Worm (Caenorhabditis elegans) whole organism, L4 larva: ENCODE results near the gene C04G6.6.

ENCODE experiments used
- F10B5.3 ChIP-seq: sonication (generic microtip); optimal IDR thresholded peaks from 2 replicates; lab custom pipeline; 2016; ENCODE audit warnings: mild to moderate bottlenecking, missing genetic modification characterization, missing compliant biosample characterization
- F26F4.8 ChIP-seq: fragments of 200-800 bp; sonication (Bioruptor generic); conservative IDR thresholded peaks from 2 replicates; pipeline ENCODE4 v1.3.6; 2022; ENCODE audit warnings: missing genetic modification characterization, missing compliant biosample characterization
- F37D6.2 ChIP-seq: sonication (generic microtip); optimal IDR thresholded peaks from 2 replicates; lab custom pipeline; 2016; ENCODE audit warnings: mild to moderate bottlenecking, missing genetic modification characterization, missing compliant biosample characterization
- F44E2.7 ChIP-seq: fragments of 200-800 bp; sonication (Bioruptor generic); IDR thresholded peaks from 2 replicates; pipeline ENCODE4 v2.1.2; 2022; ENCODE audit warnings: missing genetic modification characterization, missing compliant biosample characterization
- ZK337.2 ChIP-seq: fragments of 200-800 bp; sonication (Bioruptor generic); IDR thresholded peaks from 2 replicates; pipeline ENCODE4 v1.3.6; 2022; ENCODE audit warnings: missing genetic modification reagents, missing genetic modification characterization, missing compliant biosample characterization
- aha-1 ChIP-seq: fragments of 150-350 bp; peaks from one replicate; lab custom pipeline; 2014; ENCODE audit warnings: missing biosample characterization, missing genetic modification characterization
- arid-1 ChIP-seq: fragments of 200-800 bp; sonication (Bioruptor generic); conservative IDR thresholded peaks from 2 replicates; pipeline ENCODE4 v1.3.6; 2022; ENCODE audit warnings: missing genetic modification reagents, missing genetic modification characterization, missing compliant biosample characterization
- attf-4 ChIP-seq: sonication (generic microtip); optimal IDR thresholded peaks from 3 replicates; lab custom pipeline; 2017; ENCODE audit warnings: missing biosample characterization, missing genetic modification characterization
- ceh-20 ChIP-seq: fragments of 200-800 bp; sonication (Bioruptor generic); IDR thresholded peaks from 2 replicates; pipeline ENCODE4 v1.3.6; 2022; ENCODE audit warnings: missing genetic modification reagents, missing genetic modification characterization, missing compliant biosample characterization
- ceh-32 ChIP-seq: sonication (generic microtip); optimal IDR thresholded peaks from 2 replicates; lab custom pipeline; 2016; ENCODE audit warnings: mild to moderate bottlenecking, missing genetic modification characterization, missing compliant biosample characterization; ENCODE audit not compliant: poor library complexity
- ceh-62 ChIP-seq: sonication (generic microtip); optimal IDR thresholded peaks from 2 replicates; lab custom pipeline; 2017; ENCODE audit warnings: missing biosample characterization, missing genetic modification characterization
- ceh-82 ChIP-seq: sonication (generic microtip); optimal IDR thresholded peaks from 2 replicates; lab custom pipeline; 2017; ENCODE audit warnings: missing biosample characterization, missing genetic modification characterization
- daf-12 ChIP-seq: fragments of 150-350 bp; optimal IDR thresholded peaks from 2 replicates; lab custom pipeline; 2014; ENCODE audit warnings: missing biosample characterization, missing genetic modification reagents, missing genetic modification characterization
- daf-19 ChIP-seq: fragments of 200-800 bp; sonication (Bioruptor generic); conservative IDR thresholded peaks from 2 replicates; pipeline ENCODE4 v1.3.6; 2022; ENCODE audit warnings: missing genetic modification characterization, missing compliant biosample characterization
- daf-8 ChIP-seq: fragments of 200-800 bp; sonication (Bioruptor generic); IDR thresholded peaks from 2 replicates; pipeline ENCODE4 v1.3.6; 2022; ENCODE audit warnings: missing genetic modification characterization, missing compliant biosample characterization
- dmd-6 ChIP-seq: fragments of 200-800 bp; sonication (Bioruptor generic); IDR thresholded peaks from 2 replicates; pipeline ENCODE4 v1.3.6; 2022; ENCODE audit warnings: missing genetic modification reagents, missing genetic modification characterization, missing compliant biosample characterization
- dmd-8 ChIP-seq: fragments of 200-800 bp; sonication (Bioruptor generic); IDR thresholded peaks from 2 replicates; pipeline ENCODE4 v1.3.6; 2022; ENCODE audit warnings: missing genetic modification characterization, missing compliant biosample characterization
- dve-1 ChIP-seq: sonication (generic microtip); optimal IDR thresholded peaks from 2 replicates; lab custom pipeline; 2017; ENCODE audit warnings: antibody characterized with exemption, mild to moderate bottlenecking, missing genetic modification characterization, missing compliant biosample characterization; ENCODE audit not compliant: insufficient read depth
- egl-27 ChIP-seq: sonication (generic microtip); optimal IDR thresholded peaks from 3 replicates; lab custom pipeline; 2017; ENCODE audit warnings: missing biosample characterization, missing genetic modification reagents, missing genetic modification characterization
- egl-43 ChIP-seq: fragments of 200-800 bp; sonication (Bioruptor generic); IDR thresholded peaks from 2 replicates; pipeline ENCODE4 v1.3.6; 2022; ENCODE audit warnings: missing genetic modification reagents, missing genetic modification characterization, missing compliant biosample characterization
- fkh-10 ChIP-seq: fragments of 150-350 bp; optimal IDR thresholded peaks from 2 replicates; lab custom pipeline; 2014; ENCODE audit warnings: missing biosample characterization, missing genetic modification reagents, missing genetic modification characterization
- hlh-11 ChIP-seq: fragments of 200-800 bp; sonication (Bioruptor generic); optimal IDR thresholded peaks from 2 replicates; lab custom pipeline; 2018; ENCODE audit warnings: mild to moderate bottlenecking, missing genetic modification characterization, missing compliant biosample characterization
- hlh-30 ChIP-seq: sonication (generic microtip); optimal IDR thresholded peaks from 2 replicates; lab custom pipeline; 2017; ENCODE audit warnings: antibody characterized with exemption, mild to moderate bottlenecking, missing genetic modification characterization, missing compliant biosample characterization; ENCODE audit not compliant: insufficient read depth
- hmg-1.1 ChIP-seq: fragments of 200-800 bp; sonication (Bioruptor generic); IDR thresholded peaks from 2 replicates; pipeline ENCODE4 v1.3.6; 2022; ENCODE audit warnings: missing genetic modification reagents, missing genetic modification characterization, missing compliant biosample characterization
- lin-13 ChIP-seq: fragments of 150-350 bp; optimal IDR thresholded peaks from 2 replicates; lab custom pipeline; 2014; ENCODE audit warnings: missing biosample characterization, missing genetic modification reagents, missing genetic modification characterization
- lsy-2 ChIP-seq, 2 experiments: fragments of 150-350 bp in 1 of 2; sonication (generic microtip) in 1 of 2; optimal IDR thresholded peaks; 2 replicates each; lab custom pipeline; 2014 to 2017; ENCODE audit warnings: missing biosample characterization in 2 of 2, missing genetic modification characterization in 2 of 2
- mdl-1 ChIP-seq, 2 experiments: fragments of 150-350 bp in 1 of 2; sonication (generic microtip) in 1 of 2; optimal IDR thresholded peaks; 2 replicates each; lab custom pipeline; 2014 to 2017; ENCODE audit warnings: missing biosample characterization in 2 of 2, missing genetic modification characterization in 2 of 2
- mdt-29 ChIP-seq: fragments of 200-800 bp; sonication (Bioruptor generic); IDR thresholded peaks from 2 replicates; pipeline ENCODE4 v1.3.6; 2022; ENCODE audit warnings: missing genetic modification reagents, missing genetic modification characterization, missing compliant biosample characterization
- mes-2 ChIP-seq: sonication (generic microtip); optimal IDR thresholded peaks from 2 replicates; lab custom pipeline; 2016; ENCODE audit warnings: missing genotype, mild to moderate bottlenecking, missing genetic modification characterization, missing compliant biosample characterization; ENCODE audit not compliant: poor library complexity, severe bottlenecking
- mxl-3 ChIP-seq: fragments of 200-800 bp; sonication (Bioruptor generic); optimal IDR thresholded peaks from 2 replicates; lab custom pipeline; 2018; ENCODE audit warnings: mild to moderate bottlenecking, missing genetic modification characterization, missing compliant biosample characterization
- nhr-11 ChIP-seq: fragments of 150-350 bp; optimal IDR thresholded peaks from 2 replicates; lab custom pipeline; 2014; ENCODE audit warnings: missing biosample characterization, missing genetic modification characterization
- nhr-111 ChIP-seq: fragments of 200-800 bp; sonication (Bioruptor generic); optimal IDR thresholded peaks from 2 replicates; lab custom pipeline; 2018; ENCODE audit warnings: mild to moderate bottlenecking, missing genetic modification characterization, missing compliant biosample characterization
- nhr-237 ChIP-seq: sonication (generic microtip); optimal IDR thresholded peaks from 2 replicates; lab custom pipeline; 2017; ENCODE audit warnings: missing biosample characterization, missing genetic modification characterization
- nhr-25 ChIP-seq: sonication (generic microtip); optimal IDR thresholded peaks from 2 replicates; lab custom pipeline; 2017; ENCODE audit warnings: missing genetic modification characterization, mild to moderate bottlenecking, missing compliant biosample characterization, antibody characterized with exemption, moderate library complexity, borderline replicate concordance; ENCODE audit not compliant: insufficient read depth
- nhr-77 ChIP-seq: fragments of 150-350 bp; optimal IDR thresholded peaks from 2 replicates; lab custom pipeline; 2014; ENCODE audit warnings: missing biosample characterization, missing genetic modification characterization
- pha-4 ChIP-seq, 2 experiments: fragments of 150-350 bp in 1 of 2; fragments of 200-800 bp in 1 of 2; sonication (Bioruptor generic) in 1 of 2; IDR thresholded peaks in 1 of 2; optimal IDR thresholded peaks in 1 of 2; 2 replicates each; pipeline versions ENCODE4 v1.3.6 to Lab custom; 2014 to 2022; ENCODE audit warnings: missing genetic modification characterization in 2 of 2, missing genetic modification reagents in 2 of 2, missing biosample characterization in 1 of 2, missing compliant biosample characterization in 1 of 2
- rbr-2 ChIP-seq: sonication (generic microtip); optimal IDR thresholded peaks from 2 replicates; lab custom pipeline; 2016; ENCODE audit warnings: missing genotype, missing genetic modification characterization, missing compliant biosample characterization
- saeg-2 ChIP-seq: fragments of 200-800 bp; sonication (Bioruptor generic); IDR thresholded peaks from 2 replicates; pipeline ENCODE4 v1.3.6; 2022; ENCODE audit warnings: missing genetic modification reagents, missing genetic modification characterization, missing compliant biosample characterization
- snpc-1.2 ChIP-seq: fragments of 200-800 bp; sonication (Bioruptor generic); IDR thresholded peaks from 2 replicates; pipeline ENCODE4 v1.3.6; 2022; ENCODE audit warnings: missing genetic modification reagents, missing genetic modification characterization, missing compliant biosample characterization
- snpc-4 ChIP-seq: fragments of 150-350 bp; optimal IDR thresholded peaks from 2 replicates; lab custom pipeline; 2014; ENCODE audit warnings: missing biosample characterization, missing genetic modification characterization
- tag-97 ChIP-seq: fragments of 200-800 bp; sonication (Bioruptor generic); IDR thresholded peaks from 2 replicates; pipeline ENCODE4 v1.3.6; 2022; ENCODE audit warnings: missing genetic modification characterization, missing compliant biosample characterization
- tra-1 ChIP-seq: fragments of 200-800 bp; sonication (Bioruptor generic); IDR thresholded peaks from 2 replicates; pipeline ENCODE4 v1.3.6; 2022; ENCODE audit warnings: missing genetic modification reagents, missing genetic modification characterization, missing compliant biosample characterization
- unc-130 ChIP-seq: sonication (generic microtip); optimal IDR thresholded peaks from 2 replicates; lab custom pipeline; 2016; ENCODE audit warnings: missing genetic modification reagents, missing genetic modification characterization, missing compliant biosample characterization
- unc-39 ChIP-seq: sonication (generic microtip); optimal IDR thresholded peaks from 2 replicates; lab custom pipeline; 2017; ENCODE audit warnings: missing biosample characterization, missing genetic modification characterization
- unc-62 ChIP-seq, 3 experiments: fragments of 150-350 bp in 1 of 3; sonication (generic microtip); optimal IDR thresholded peaks in 2 of 3; peaks in 1 of 3; 1 replicate in 1 of 3; 2 replicates in 2 of 3; lab custom pipeline; 2014 to 2017; ENCODE audit warnings: missing biosample characterization in 3 of 3, missing genetic modification characterization in 3 of 3, missing genetic modification reagents in 3 of 3, missing genotype in 1 of 3
- zfp-2 ChIP-seq: sonication (generic microtip); optimal IDR thresholded peaks from 2 replicates; lab custom pipeline; 2016; ENCODE audit warnings: mild to moderate bottlenecking, missing genetic modification characterization, missing compliant biosample characterization
- zip-11 ChIP-seq: fragments of 200-800 bp; sonication (Bioruptor generic); IDR thresholded peaks from 2 replicates; pipeline ENCODE4 v1.3.6; 2022; ENCODE audit warnings: missing genetic modification characterization, missing compliant biosample characterization
- zip-2 ChIP-seq: fragments of 150-350 bp; optimal IDR thresholded peaks from 2 replicates; lab custom pipeline; 2014; ENCODE audit warnings: missing biosample characterization, missing genetic modification characterization

C04G6.6 gene

DNA sequence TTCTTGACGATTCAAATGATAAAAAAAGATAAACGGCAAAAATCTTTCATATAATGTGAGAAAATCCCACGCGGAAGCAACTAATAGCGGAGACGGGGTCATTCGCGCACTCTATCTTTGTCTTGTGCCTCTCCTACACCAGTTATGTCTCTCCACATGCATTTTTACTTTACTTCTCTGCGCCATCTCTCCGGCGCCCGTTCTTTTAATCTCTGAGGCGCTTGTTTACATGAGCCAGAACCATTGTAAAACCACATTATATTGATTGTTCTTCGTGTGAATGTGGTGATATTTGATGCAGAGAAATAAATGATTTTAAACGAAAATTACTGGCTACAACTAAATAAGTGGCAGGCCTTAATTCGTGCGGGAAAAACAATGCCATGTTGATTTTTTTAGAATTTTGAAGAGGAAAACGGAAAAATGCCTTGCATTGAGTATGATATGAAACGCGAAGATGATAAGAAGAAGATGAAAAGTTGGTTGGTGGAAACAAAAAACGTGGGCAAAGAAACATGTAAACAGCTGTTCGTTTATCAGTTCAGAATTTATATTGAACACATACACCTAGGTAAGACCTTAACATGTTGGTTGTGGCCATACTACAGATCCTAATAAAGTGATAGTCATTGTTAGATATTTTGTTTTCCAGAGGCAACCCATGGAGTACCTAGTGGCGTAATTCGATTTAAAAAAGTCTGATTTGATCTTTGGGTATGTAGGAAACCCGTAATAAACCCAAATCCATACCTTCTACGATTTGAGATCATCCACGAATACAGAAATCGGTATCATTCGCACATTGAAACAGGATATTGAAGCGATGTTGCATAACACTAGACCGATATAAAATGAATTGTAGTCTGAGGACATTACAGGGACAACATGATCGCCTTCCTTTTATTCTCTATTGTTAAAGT is 6.9 kb downstream of the C04G6.6 start, which contains the start of gene C04G6.2 (continued):
- TF ChIP-seq zfp-2 (tag; lab: Kevin White, UChicago) (no peak), daf-8 (GFP tag; lab: Robert Waterston, UW) (no peak), dve-1 (tag; lab: Kevin White, UChicago) (peak; percentile 59), fkh-10 (GFP tag; lab: Kevin White, UChicago) (no peak), tra-1 (0 out of 2 replicates have a peak, but pooled peaks have one; percentile 5), lsy-2 (tag; optimal IDR thresholded peaks at IDR 0.05; lab: Kevin White, UChicago) (peak in 1 of 2 experiments; percentile 17), nhr-25 (tag; lab: Kevin White, UChicago) (no peak), daf-19 (GFP tag; lab: Robert Waterston, UW) (no peak), hlh-11 (tag; lab: Kevin White, UChicago) (peak; percentile 75), egl-43 (GFP tag; lab: Robert Waterston, UW) (no peak), daf-12 (tag; lab: Kevin White, UChicago) (no peak), F44E2.7 (GFP tag; lab: Robert Waterston, UW) (no peak), arid-1 (GFP tag; lab: Robert Waterston, UW) (no peak), saeg-2 (GFP tag; lab: Robert Waterston, UW) (no peak), zip-2 (tag; lab: Kevin White, UChicago) (no peak), pha-4 (GFP tag; IDR thresholded peaks at IDR 0.05; lab: Robert Waterston, UW) (no peak), pha-4 (tag; optimal IDR thresholded peaks at IDR 0.05; lab: Kevin White, UChicago) (peak; percentile 34), dmd-8 (GFP tag; lab: Robert Waterston, UW) (no peak), nhr-237 (no peak), nhr-77 (no peak), snpc-4 (tag; lab: Kevin White, UChicago) (no peak), tag-97 (no peak), mdt-29 (GFP tag; lab: Robert Waterston, UW) (no peak), F26F4.8 (no peak), zip-11 (no peak), F10B5.3 (tag; lab: Kevin White, UChicago) (no peak), egl-27 (no peak), F37D6.2 (tag; lab: Kevin White, UChicago) (no peak), mes-2 (tag; lab: Kevin White, UChicago) (peak; percentile 71), ZK337.2 (GFP tag; lab: Robert Waterston, UW) (no peak), ceh-82 (tag; lab: Kevin White, UChicago) (no peak), mdl-1 (tag; optimal IDR thresholded peaks at IDR 0.05; lab: Kevin White, UChicago) (peak; percentile 18 to 67), ceh-62 (no peak), ceh-32 (no peak), unc-62 (GFP tag; optimal IDR thresholded peaks at IDR 0.05 in 1 of 2; lab: Kevin White, UChicago) (peak in 1 of 2 experiments; percentile 45), unc-62 (tag; optimal IDR thresholded peaks at IDR 0.05; lab: Kevin White, UChicago) (no peak), lin-13 (GFP tag; lab: Kevin White, UChicago) (no peak), nhr-11 (peak; percentile 71), unc-130 (no peak), hlh-30 (tag; lab: Kevin White, UChicago) (peak; percentile 80), attf-4 (tag; lab: Kevin White, UChicago) (no peak), mxl-3 (GFP tag; lab: Kevin White, UChicago) (peak; percentile 36), dmd-6 (peak; percentile 30; the same call in 1 of the 2 replicates), hmg-1.1 (GFP tag; lab: Robert Waterston, UW) (0 out of 2 replicates have a peak, but pooled peaks have one; percentile 38), snpc-1.2 (GFP tag; lab: Robert Waterston, UW) (no peak), rbr-2 (tag; lab: Kevin White, UChicago) (peak; percentile 40), aha-1 (tag; lab: Kevin White, UChicago) (no peak), unc-39 (no peak), nhr-111 (GFP tag; lab: Kevin White, UChicago) (no peak), ceh-20 (GFP tag; lab: Robert Waterston, UW) (no peak)
